Fruit fly (Drosophila melanogaster) whole organism, prepupa: Measurements from ENCODE around the gene Ugt35B1.

Experiments used
- CG10631 ChIP-seq: fragments of 200-800 bp; sonication (Bioruptor generic); optimal IDR thresholded peaks from 2 replicates; lab custom pipeline; 2016; ENCODE audit warnings: missing biosample characterization, missing genetic modification characterization
- CG16779 ChIP-seq: fragments of 200-800 bp; sonication (Bioruptor generic); optimal IDR thresholded peaks from 3 replicates; lab custom pipeline; 2017; ENCODE audit warnings: missing biosample characterization, mild to moderate bottlenecking, missing genetic modification characterization
- CG6163 ChIP-seq: fragments of 200-800 bp; sonication (Bioruptor generic); IDR thresholded peaks from 3 replicates; pipeline ENCODE4 v1.3.6; 2022; ENCODE audit warnings: missing biosample characterization, missing genetic modification characterization
- CG6854 ChIP-seq: fragments of 200-800 bp; sonication (Bioruptor generic); optimal IDR thresholded peaks from 2 replicates; lab custom pipeline; 2017; ENCODE audit warnings: missing biosample characterization, mild to moderate bottlenecking, missing genetic modification characterization

DNA sequence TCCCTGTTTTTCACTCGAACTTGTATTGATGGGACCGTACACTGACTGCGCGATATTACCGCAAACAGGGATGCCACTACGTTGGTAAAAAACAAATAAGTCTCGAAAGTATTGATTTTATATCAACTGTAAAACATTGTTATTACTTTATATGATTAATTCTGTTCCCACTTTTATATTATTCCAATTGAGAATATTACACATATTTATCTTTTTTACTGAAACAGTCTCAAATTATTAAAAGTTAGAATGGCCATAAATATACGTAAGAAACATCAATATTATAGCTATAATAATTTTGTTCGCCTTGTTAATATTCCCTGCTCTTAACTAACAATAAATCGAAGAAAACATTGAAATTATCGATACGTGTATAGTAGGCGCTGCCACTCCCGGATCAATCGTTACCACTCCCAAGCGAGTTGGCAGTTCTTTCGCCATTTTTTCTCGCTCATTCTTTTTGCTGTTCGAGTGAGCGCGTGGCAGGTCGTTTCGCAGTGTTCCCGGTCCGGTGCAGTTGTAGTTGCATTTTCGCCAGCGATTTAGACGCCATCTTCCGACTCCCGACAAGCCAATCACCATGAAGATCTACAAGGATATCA, 39.9 kb upstream of the Ugt35B1 start, which contains the start of the genes SdhC and Tctp:
- TF ChIP-seq CG6854 (peak; percentile 66), CG10631 (GFP tag; lab: Kevin White, UChicago) (peak; percentile 62), CG6163 (GFP tag; lab: Robert Waterston, UW) (peak; percentile 42; the same call in 2 of the 3 replicates), CG16779 (no peak)
